Fruit fly (Drosophila melanogaster) Kc167 (cell line): ENCODE results near the gene Elal.

ENCODE experiments used
- Myc ChIP-seq: fragments of >200 bp; optimal IDR thresholded peaks from 2 replicates; lab custom pipeline; 2017; ENCODE audit warnings: missing external identifiers
- Sin3A ChIP-seq: fragments of >200 bp; optimal IDR thresholded peaks from 2 replicates; lab custom pipeline; 2018; ENCODE audit warnings: missing external identifiers
- h ChIP-seq: fragments of >200 bp; optimal IDR thresholded peaks from 3 replicates; lab custom pipeline; 2018; ENCODE audit warnings: missing external identifiers
- insv ChIP-seq: fragments of >200 bp; optimal IDR thresholded peaks from 3 replicates; lab custom pipeline; 2018; ENCODE audit warnings: missing external identifiers
- psq ChIP-seq: fragments of >200 bp; optimal IDR thresholded peaks from 2 replicates; lab custom pipeline; 2017; ENCODE audit warnings: missing external identifiers
- ttk ChIP-seq: sonication (Bioruptor generic); optimal IDR thresholded peaks from 2 replicates; lab custom pipeline; 2017; ENCODE audit warnings: missing external identifiers

Elal gene

dm6 chr3R:24867956-24868355 is 2.8 kb downstream of the Elal start:
- TF ChIP-seq psq (lab: Kevin White, UChicago) = no peak
- TF ChIP-seq ttk (lab: Kevin White, UChicago) = no peak
- TF ChIP-seq Myc (lab: Kevin White, UChicago) = no peak
- TF ChIP-seq insv (lab: Kevin White, UChicago) = no peak
- TF ChIP-seq h = no peak
- TF ChIP-seq Sin3A (lab: Kevin White, UChicago) = no peak

dm6 chr3R:24870389-24871048 is 5.4 kb downstream of the Elal start, which contains the start of gene CycB3:
Gene CycB3, minus strand, starts transcription at chr3R:24870816.
- TF ChIP-seq insv (lab: Kevin White, UChicago) (no peak), Myc (lab: Kevin White, UChicago) (no peak)

- TF ChIP-seq insv (lab: Kevin White, UChicago) (no peak), Myc (lab: Kevin White, UChicago) (no peak), psq (lab: Kevin White, UChicago) (no peak), ttk (lab: Kevin White, UChicago) (no peak), Sin3A (lab: Kevin White, UChicago) (no peak), h (no peak)
Observed at dm6 chr3R:24875939-24876842, 11.0 kb downstream of the Elal start, which contains the start of gene CG3744. Gene CG3744, minus strand, starts transcription at chr3R:24876654.

- TF ChIP-seq Sin3A (lab: Kevin White, UChicago) (no peak), insv (lab: Kevin White, UChicago) (no peak), ttk (lab: Kevin White, UChicago) (no peak), h (no peak), Myc (lab: Kevin White, UChicago) (no peak), psq (lab: Kevin White, UChicago) (no peak)
Observed at dm6 chr3R:24876843-24877457, 11.8 kb downstream of the Elal start, which contains the start of the genes CG11089 and CG31381. Gene CG11089, plus strand, starts transcription at chr3R:24877045. Gene CG31381, plus strand, starts transcription at chr3R:24877045.

- TF ChIP-seq ttk (lab: Kevin White, UChicago) = no peak
- no peak for TF ChIP-seq insv (lab: Kevin White, UChicago)
- TF ChIP-seq Myc (lab: Kevin White, UChicago) = no peak
- TF ChIP-seq h = no peak
- no peak for TF ChIP-seq psq (lab: Kevin White, UChicago)
- no peak for TF ChIP-seq Sin3A (lab: Kevin White, UChicago)
Observed at dm6 chr3R:24878655-24879054, 13.5 kb downstream of the Elal start.

- TF ChIP-seq insv (lab: Kevin White, UChicago) (no peak), h (no peak), Sin3A (lab: Kevin White, UChicago) (no peak), Myc (lab: Kevin White, UChicago) (no peak)
Observed at dm6 chr3R:24886470-24886869, 21.3 kb downstream of the Elal start.

dm6 chr3R:24888418-24888817 is 23.3 kb downstream of the Elal start:
- TF ChIP-seq Myc (lab: Kevin White, UChicago) = no peak

- TF ChIP-seq ttk (lab: Kevin White, UChicago) = no peak
- TF ChIP-seq Myc (lab: Kevin White, UChicago) = no peak
- no peak for TF ChIP-seq Sin3A (lab: Kevin White, UChicago)
- no peak for TF ChIP-seq h
- no peak for TF ChIP-seq psq (lab: Kevin White, UChicago)
- TF ChIP-seq insv (lab: Kevin White, UChicago) = no peak
Observed at dm6 chr3R:24889303-24889892, 24.2 kb downstream of the Elal start.

- TF ChIP-seq Myc (lab: Kevin White, UChicago) = no peak
- TF ChIP-seq h = no peak
- TF ChIP-seq ttk (lab: Kevin White, UChicago) = no peak
- no peak for TF ChIP-seq psq (lab: Kevin White, UChicago)
- no peak for TF ChIP-seq insv (lab: Kevin White, UChicago)
- no peak for TF ChIP-seq Sin3A (lab: Kevin White, UChicago)
Observed at dm6 chr3R:24890217-24890616, 25.1 kb downstream of the Elal start.

- TF ChIP-seq psq (lab: Kevin White, UChicago) = no peak
- no peak for TF ChIP-seq insv (lab: Kevin White, UChicago)
- no peak for TF ChIP-seq Myc (lab: Kevin White, UChicago)
- TF ChIP-seq Sin3A (lab: Kevin White, UChicago) = no peak
- TF ChIP-seq h = no peak
- TF ChIP-seq ttk (lab: Kevin White, UChicago) = no peak
Observed at dm6 chr3R:24890919-24891318, 25.8 kb downstream of the Elal start.

- no peak for TF ChIP-seq psq (lab: Kevin White, UChicago)
- TF ChIP-seq h = no peak
- no peak for TF ChIP-seq Sin3A (lab: Kevin White, UChicago)
- no peak for TF ChIP-seq Myc (lab: Kevin White, UChicago)
- no peak for TF ChIP-seq ttk (lab: Kevin White, UChicago)
- no peak for TF ChIP-seq insv (lab: Kevin White, UChicago)
Observed at dm6 chr3R:24893320-24893955, 28.3 kb downstream of the Elal start.
